Worm (Caenorhabditis elegans): ENCODE measurements around the gene nipa-1.

nipa-1 gene

ce11 chrIII:3106301-3106700, 20.6 kb downstream of the nipa-1 start:
- TF ChIP-seq nhr-85 (tag) (peak; percentile 2), xbp-1 (tag; optimal IDR thresholded peaks at IDR 0.05) (no peak), swsn-7 (tag; optimal IDR thresholded peaks at IDR 0.05) (no peak), elt-3 (tag; optimal IDR thresholded peaks at IDR 0.05) (no peak)

- no peak for TF ChIP-seq ets-5 (GFP tag; IDR thresholded peaks at IDR 0.05)
- TF ChIP-seq zag-1 (tag; optimal IDR thresholded peaks at IDR 0.05) = no peak
- TF ChIP-seq blmp-1 (tag; optimal IDR thresholded peaks at IDR 0.05) = no peak
- no peak for TF ChIP-seq skn-1 (tag; optimal IDR thresholded peaks at IDR 0.05)
- TF ChIP-seq efl-1 (optimal IDR thresholded peaks at IDR 0.05) = no peak
- TF ChIP-seq efl-1 (GFP tag; optimal IDR thresholded peaks at IDR 0.05 in 1 of 2) = peak in 1 of 2 experiments; percentile 81
- TF ChIP-seq ama-1 (optimal IDR thresholded peaks at IDR 0.05) = no peak
These were observed 21.7 kb downstream of the nipa-1 start for ce11 chrIII:3105212-3105611.

ce11 chrIII:3104536-3104935, 22.4 kb downstream of the nipa-1 start:
- TF ChIP-seq ceh-8 (GFP tag; optimal IDR thresholded peaks at IDR 0.05) = no peak
- no peak for TF ChIP-seq lin-15B (tag; optimal IDR thresholded peaks at IDR 0.05)
- no peak for TF ChIP-seq fkh-10 (GFP tag; optimal IDR thresholded peaks at IDR 0.05)
- TF ChIP-seq C04F5.9 (tag; optimal IDR thresholded peaks at IDR 0.05) = no peak
- TF ChIP-seq lin-35 (GFP tag; optimal IDR thresholded peaks at IDR 0.05) = peak in 1 of 2 experiments; percentile 2
- TF ChIP-seq dsc-1 (tag; optimal IDR thresholded peaks at IDR 0.05) = no peak
- TF ChIP-seq mef-2 (tag; optimal IDR thresholded peaks at IDR 0.05) = no peak
- no peak for TF ChIP-seq nhr-90 (tag; optimal IDR thresholded peaks at IDR 0.05; ENCODE audit: poor library complexity)
- TF ChIP-seq ces-1 (GFP tag; optimal IDR thresholded peaks at IDR 0.05) = no peak
- TF ChIP-seq ceh-90 (tag; optimal IDR thresholded peaks at IDR 0.05) = no peak
- no peak for TF ChIP-seq ztf-4 (tag; optimal IDR thresholded peaks at IDR 0.05)
- TF ChIP-seq nhr-71 (tag; optimal IDR thresholded peaks at IDR 0.05) = no peak
- TF ChIP-seq ceh-63 (GFP tag; optimal IDR thresholded peaks at IDR 0.05) = no peak
- no peak for TF ChIP-seq irx-1 (tag; optimal IDR thresholded peaks at IDR 0.05)
- no peak for TF ChIP-seq ceh-82 (tag; optimal IDR thresholded peaks at IDR 0.05)
- no peak for TF ChIP-seq tlp-1 (tag; optimal IDR thresholded peaks at IDR 0.05)
- peak; percentile 59 for TF ChIP-seq nhr-85 (tag)
- no peak for TF ChIP-seq nhr-77 (tag; optimal IDR thresholded peaks at IDR 0.05)
- no peak for TF ChIP-seq elt-2 (tag; optimal IDR thresholded peaks at IDR 0.05)
- no peak for TF ChIP-seq lir-3 (tag; optimal IDR thresholded peaks at IDR 0.05; ENCODE audit: poor library complexity)
- TF ChIP-seq isw-1 (GFP tag; IDR thresholded peaks at IDR 0.05) = no peak
- TF ChIP-seq lin-14 (GFP tag; optimal IDR thresholded peaks at IDR 0.05) = peak; percentile 46
- no peak for TF ChIP-seq unc-30 (tag; optimal IDR thresholded peaks at IDR 0.05)
- TF ChIP-seq egl-27 (tag; optimal IDR thresholded peaks at IDR 0.05) = no peak
- no peak for TF ChIP-seq ama-1 (optimal IDR thresholded peaks at IDR 0.05)
- peak in 1 of 2 experiments; percentile 37 for TF ChIP-seq lsy-2 (tag; optimal IDR thresholded peaks at IDR 0.05)
- no peak for TF ChIP-seq unc-98 (GFP tag; IDR thresholded peaks at IDR 0.05)
- no peak for TF ChIP-seq nhr-237 (tag; optimal IDR thresholded peaks at IDR 0.05)
- peak in 1 of 6 experiments; percentile 24 for TF ChIP-seq elt-3 (tag; optimal IDR thresholded peaks at IDR 0.05)
- TF ChIP-seq efl-1 (optimal IDR thresholded peaks at IDR 0.05) = no peak
- TF ChIP-seq efl-1 (GFP tag; optimal IDR thresholded peaks at IDR 0.05 in 1 of 2) = no peak
- TF ChIP-seq snpc-4 (tag; optimal IDR thresholded peaks at IDR 0.05) = no peak
- no peak for TF ChIP-seq hlh-17 (GFP tag; optimal IDR thresholded peaks at IDR 0.05; ENCODE audit: borderline replicate concordance)
- no peak for TF ChIP-seq hlh-4 (tag; optimal IDR thresholded peaks at IDR 0.05)
- TF ChIP-seq nhr-19 (GFP tag; conservative IDR thresholded peaks at IDR 0.05) = no peak; the same call in 1 of the 2 replicates
- no peak for TF ChIP-seq pag-3 (tag; optimal IDR thresholded peaks at IDR 0.05; ENCODE audit: borderline replicate concordance, insufficient read depth)
- no peak for TF ChIP-seq aly-2 (tag; optimal IDR thresholded peaks at IDR 0.05)
- peak; percentile 53 for TF ChIP-seq nhr-11 (tag; optimal IDR thresholded peaks at IDR 0.05)
- no peak for TF ChIP-seq ets-5 (GFP tag; IDR thresholded peaks at IDR 0.05)
- TF ChIP-seq mep-1 (tag; optimal IDR thresholded peaks at IDR 0.05) = no peak
- no peak for TF ChIP-seq pqm-1 (tag; optimal IDR thresholded peaks at IDR 0.05)
- no peak for TF ChIP-seq swsn-7 (tag; optimal IDR thresholded peaks at IDR 0.05)
- no peak for TF ChIP-seq nhr-12 (tag; optimal IDR thresholded peaks at IDR 0.05)
- no peak for TF ChIP-seq dpl-1 (GFP tag; optimal IDR thresholded peaks at IDR 0.05)
- TF ChIP-seq skn-1 (tag; optimal IDR thresholded peaks at IDR 0.05) = no peak
- no peak for TF ChIP-seq nhr-20 (tag; optimal IDR thresholded peaks at IDR 0.05)

Measured in whole organism, L1 larva.